Worm (Caenorhabditis elegans): ENCODE results near the gene lad-2.
"Not testable (repeated sequence)": the region's sequence is repeated elsewhere in the genome, so short reads cannot be mapped to it uniquely, and the experiment has no call there.

lad-2 gene

ce11 chrIV:2928409-2928808 is 49.9 kb downstream of the lad-2 start, which contains the start of gene manf-1 (continued):
- TF ChIP-seq ceh-82 (tag; optimal IDR thresholded peaks at IDR 0.05): no peak
- TF ChIP-seq nhr-6 (tag; optimal IDR thresholded peaks at IDR 0.05): peak; percentile 10
- TF ChIP-seq lin-13 (GFP tag; optimal IDR thresholded peaks at IDR 0.05): peak; percentile 32
- TF ChIP-seq cey-2 (tag; optimal IDR thresholded peaks at IDR 0.05; ENCODE audit: borderline replicate concordance, insufficient read depth): no peak
- TF ChIP-seq Y48G9A.11 (GFP tag; IDR thresholded peaks at IDR 0.05): no peak
- peak; percentile 56 for TF ChIP-seq dmd-6 (GFP tag; IDR thresholded peaks at IDR 0.05)
- peak; percentile 13 for TF ChIP-seq nhr-102 (tag; optimal IDR thresholded peaks at IDR 0.05)
- TF ChIP-seq saeg-2 (GFP tag; IDR thresholded peaks at IDR 0.05): no peak
- peak; percentile 77 for TF ChIP-seq dve-1 (tag; optimal IDR thresholded peaks at IDR 0.05; ENCODE audit: insufficient read depth)
- TF ChIP-seq ztf-7 (tag; optimal IDR thresholded peaks at IDR 0.05): peak; percentile 56
- TF ChIP-seq F44E2.7 (GFP tag; IDR thresholded peaks at IDR 0.05): no peak
- no peak for TF ChIP-seq unc-62 (GFP tag; optimal IDR thresholded peaks at IDR 0.05 in 1 of 2)
- TF ChIP-seq unc-62 (tag; optimal IDR thresholded peaks at IDR 0.05): no peak
- peak; percentile 5 for TF ChIP-seq nhr-77 (tag; optimal IDR thresholded peaks at IDR 0.05)
- peak; percentile 65 for TF ChIP-seq hmg-1.1 (GFP tag; IDR thresholded peaks at IDR 0.05)
- no peak for TF ChIP-seq ama-1 (optimal IDR thresholded peaks at IDR 0.05)
- peak; percentile 69 for TF ChIP-seq arid-1 (GFP tag; conservative IDR thresholded peaks at IDR 0.05)
- no peak for TF ChIP-seq fkh-10 (GFP tag; optimal IDR thresholded peaks at IDR 0.05)
- TF ChIP-seq rbr-2 (tag; optimal IDR thresholded peaks at IDR 0.05): peak; percentile 54

ce11 chrIV:2925591-2925990 is 52.7 kb downstream of the lad-2 start, which contains the start of gene ubc-13:
Gene ubc-13 (minus strand): TSS chrIV:2925691.
- 0 out of 2 replicates have a peak, but pooled peaks have one; percentile 18 for TF ChIP-seq egl-43 (GFP tag; IDR thresholded peaks at IDR 0.05)
- TF ChIP-seq F26F4.8 (GFP tag; conservative IDR thresholded peaks at IDR 0.05): no peak

ce11 chrIV:2922196-2922595 is 56.1 kb downstream of the lad-2 start, which contains the start of gene fbxc-45:
Gene fbxc-45 (minus strand): TSS chrIV:2922243.
- peak in 1 of 2 experiments; percentile 11 for TF ChIP-seq lsy-2 (tag; optimal IDR thresholded peaks at IDR 0.05)
- no peak for TF ChIP-seq cey-2 (tag; optimal IDR thresholded peaks at IDR 0.05; ENCODE audit: borderline replicate concordance, insufficient read depth)

- not testable (repeated sequence) for TF ChIP-seq unc-39 (tag; optimal IDR thresholded peaks at IDR 0.05); mdt-29 (GFP tag; IDR thresholded peaks at IDR 0.05); nhr-102 (tag; optimal IDR thresholded peaks at IDR 0.05)
Measured at ce11 chrIV:2917729-2918128, 60.6 kb downstream of the lad-2 start, which contains the start of gene Y54G2A.50. Gene Y54G2A.50 (plus strand): TSS chrIV:2918029.

ce11 chrIV:2916043-2916442 is 62.2 kb downstream of the lad-2 start:
- no peak for TF ChIP-seq tra-1 (GFP tag; IDR thresholded peaks at IDR 0.05)
- no peak for TF ChIP-seq jun-1 (tag; optimal IDR thresholded peaks at IDR 0.05)
- peak; percentile 59 for TF ChIP-seq lin-38 (GFP tag; IDR thresholded peaks at IDR 0.05)
- no peak for TF ChIP-seq duxl-1 (tag; optimal IDR thresholded peaks at IDR 0.05; ENCODE audit: poor library complexity)
- TF ChIP-seq Y105C5A.15 (GFP tag; IDR thresholded peaks at IDR 0.05): no peak
- no peak for TF ChIP-seq dve-1 (tag; optimal IDR thresholded peaks at IDR 0.05; ENCODE audit: insufficient read depth)

- TF ChIP-seq mdt-29 (GFP tag; IDR thresholded peaks at IDR 0.05) (0 out of 2 replicates have a peak, but pooled peaks have one; percentile 16), set-16 (GFP tag; IDR thresholded peaks at IDR 0.05) (no peak), lin-38 (GFP tag; IDR thresholded peaks at IDR 0.05) (peak; percentile 57), Y48G9A.11 (GFP tag; IDR thresholded peaks at IDR 0.05) (peak; percentile 18; the same call in 1 of the 2 replicates)
Measured at ce11 chrIV:2914545-2914944, 63.7 kb downstream of the lad-2 start.
